Fruit fly (Drosophila melanogaster): ENCODE data around the gene Muc12Ea.
A peak's percentile ranks its signal among the peaks of the same experiment; 100 is the strongest.

The Muc12Ea gene

dm6 chrX:14247035-14247786, 30.3 kb upstream of the Muc12Ea start, which contains the start of gene mud (continued):
- TF ChIP-seq Dll (GFP tag; IDR thresholded peaks at IDR 0.05; ENCODE audit: partially characterized antibody) (peak; percentile 67), Xbp1 (GFP tag; optimal IDR thresholded peaks at IDR 0.05) (peak; percentile 37), Lim3 (GFP tag; IDR thresholded peaks at IDR 0.05) (no peak), CG11456 (GFP tag; IDR thresholded peaks at IDR 0.05) (peak; percentile 52; the same call in 1 of the 3 replicates), Ada2b (GFP tag; IDR thresholded peaks at IDR 0.05) (no peak), Hr78 (GFP tag; optimal IDR thresholded peaks at IDR 0.05) (no peak), CG7928 (GFP tag; optimal IDR thresholded peaks at IDR 0.05) (no peak), CG17328 (GFP tag; IDR thresholded peaks at IDR 0.05) (no peak), CG18262 (tag; optimal IDR thresholded peaks at IDR 0.05) (peak; percentile 60), CG17359 (tag; optimal IDR thresholded peaks at IDR 0.05) (no peak), ara (GFP tag; IDR thresholded peaks at IDR 0.05) (no peak), CG6813 (GFP tag; optimal IDR thresholded peaks at IDR 0.05) (no peak), en (GFP tag; optimal IDR thresholded peaks at IDR 0.05) (no peak), lov (optimal IDR thresholded peaks at IDR 0.05) (no peak), lov (GFP tag; IDR thresholded peaks at IDR 0.05) (no peak), HLH54F (GFP tag; optimal IDR thresholded peaks at IDR 0.05) (peak; percentile 8), CG15269 (tag; optimal IDR thresholded peaks at IDR 0.05) (no peak), CG14014 (GFP tag; IDR thresholded peaks at IDR 0.05) (no peak), E2f2 (GFP tag; IDR thresholded peaks at IDR 0.05) (peak; percentile 87), CG15011 (GFP tag; optimal IDR thresholded peaks at IDR 0.05) (no peak), lbe (GFP tag; optimal IDR thresholded peaks at IDR 0.05) (no peak), CG4360 (GFP tag; IDR thresholded peaks at IDR 0.05) (no peak), Abd-B (GFP tag; optimal IDR thresholded peaks at IDR 0.05) (no peak), CG8765 (GFP tag; IDR thresholded peaks at IDR 0.05) (no peak), insv (GFP tag; optimal IDR thresholded peaks at IDR 0.05) (peak in 1 of 2 experiments; percentile 14), CG16779 (GFP tag; IDR thresholded peaks at IDR 0.05) (no peak), CG2889 (GFP tag; IDR thresholded peaks at IDR 0.05) (no peak), sna (GFP tag; IDR thresholded peaks at IDR 0.05; ENCODE audit: partially characterized antibody) (peak; percentile 52; the same call in 1 of the 2 replicates), sima (GFP tag; optimal IDR thresholded peaks at IDR 0.05) (no peak), CG7372 (GFP tag; IDR thresholded peaks at IDR 0.05) (no peak), peb (GFP tag; IDR thresholded peaks at IDR 0.05) (0 out of 2 replicates have a peak, but pooled peaks have one; percentile 21), sens-2 (GFP tag; IDR thresholded peaks at IDR 0.05) (no peak), Opbp (GFP tag; IDR thresholded peaks at IDR 0.05; ENCODE audit: partially characterized antibody) (peak; percentile 69; the same call in 2 of the 3 replicates), CG14860 (GFP tag; IDR thresholded peaks at IDR 0.05; ENCODE audit: partially characterized antibody) (peak; percentile 72; the same call in 2 of the 3 replicates), CG12071 (GFP tag; optimal IDR thresholded peaks at IDR 0.05) (no peak), CG10274 (GFP tag; optimal IDR thresholded peaks at IDR 0.05) (no peak), dan (GFP tag; IDR thresholded peaks at IDR 0.05) (no peak), Rx (GFP tag; IDR thresholded peaks at IDR 0.05) (no peak), Drgx (GFP tag; IDR thresholded peaks at IDR 0.05) (no peak), nmo (GFP tag; optimal IDR thresholded peaks at IDR 0.05) (peak; percentile 70), tup (GFP tag; optimal IDR thresholded peaks at IDR 0.05) (no peak), CG10267 (tag; optimal IDR thresholded peaks at IDR 0.05) (peak; percentile 46), CG8924 (tag; optimal IDR thresholded peaks at IDR 0.05) (peak; percentile 35), Antp (GFP tag; optimal IDR thresholded peaks at IDR 0.05) (no peak), nom (GFP tag; optimal IDR thresholded peaks at IDR 0.05) (no peak), CG8281 (tag; optimal IDR thresholded peaks at IDR 0.05) (no peak), CG2129 (GFP tag; IDR thresholded peaks at IDR 0.05; ENCODE audit: partially characterized antibody) (peak; percentile 39; the same call in 1 of the 2 replicates), CG6175 (GFP tag; IDR thresholded peaks at IDR 0.05) (no peak), hkb (optimal IDR thresholded peaks at IDR 0.05) (no peak), hkb (GFP tag; IDR thresholded peaks at IDR 0.05) (no peak)

All from whole organism, embryonic.